Fruit fly (Drosophila melanogaster) whole organism, embryonic: Measurements from ENCODE around the gene CG46467.

Experiments
- CG3065 ChIP-seq: fragments of 200-800 bp; sonication (Bioruptor generic); optimal IDR thresholded peaks from 2 replicates; lab custom pipeline; 2016; ENCODE audit warnings: missing biosample characterization, missing genetic modification characterization
- CG33557 ChIP-seq: fragments of 200-800 bp; sonication (Bioruptor generic); optimal IDR thresholded peaks from 2 replicates; lab custom pipeline; 2019; ENCODE audit warnings: missing biosample characterization, mild to moderate bottlenecking, missing genetic modification characterization, moderate library complexity
- CG8388 ChIP-seq: fragments of 200-800 bp; sonication (Bioruptor generic); optimal IDR thresholded peaks from 2 replicates; lab custom pipeline; 2019; ENCODE audit warnings: missing biosample characterization, mild to moderate bottlenecking, missing genetic modification characterization, moderate library complexity
- ase ChIP-seq: fragments of 200-800 bp; sonication (Bioruptor generic); IDR thresholded peaks from 3 replicates; pipeline ENCODE4 v1.3.6; 2022; ENCODE audit warnings: missing biosample characterization, missing genetic modification characterization
- lab ChIP-seq: fragments of 200-800 bp; sonication (Bioruptor generic); optimal IDR thresholded peaks from 3 replicates; lab custom pipeline; 2017; ENCODE audit warnings: missing biosample characterization, missing genetic modification characterization, mild to moderate bottlenecking, moderate library complexity, missing genetic modification reagents

DNA sequence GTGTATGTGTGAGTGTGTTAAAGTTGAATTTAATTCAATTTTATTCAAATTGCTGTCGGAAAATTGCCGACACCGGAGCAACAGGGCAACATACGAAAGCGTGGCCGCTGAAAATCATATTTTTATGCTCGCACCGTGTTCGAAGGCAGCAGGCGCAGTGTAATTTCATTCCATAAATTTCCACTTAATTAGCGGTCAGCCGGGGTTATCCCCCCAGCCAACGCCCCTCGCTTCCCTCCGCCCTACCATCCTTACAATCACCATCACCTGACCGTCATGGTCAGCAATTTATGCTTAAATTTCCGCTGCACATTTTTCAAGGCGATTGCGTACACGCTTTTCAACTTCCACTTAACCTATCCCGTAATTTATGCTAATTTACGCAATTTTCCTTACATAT is 30.2 kb downstream of the CG46467 start:
- TF ChIP-seq CG33557 (GFP tag; lab: Kevin White, UChicago): no peak
- no peak for TF ChIP-seq CG8388 (GFP tag; lab: Kevin White, UChicago)
- no peak for TF ChIP-seq lab (GFP tag; lab: Kevin White, UChicago)
- TF ChIP-seq CG3065 (GFP tag; lab: Kevin White, UChicago): no peak
- TF ChIP-seq ase: no peak
